Fruit fly (Drosophila melanogaster) whole organism, wandering third instar larva: ENCODE results near the gene Hmr.

Experiments
- CG9705 ChIP-seq: fragments of 200-800 bp; sonication (Bioruptor generic); optimal IDR thresholded peaks from 2 replicates; lab custom pipeline; 2018; ENCODE audit warnings: missing biosample characterization, mild to moderate bottlenecking, missing genetic modification characterization
- Hr78 ChIP-seq: fragments of >200 bp; optimal IDR thresholded peaks from 2 replicates; lab custom pipeline; 2017; ENCODE audit warnings: missing biosample characterization, missing genetic modification characterization
- Myc ChIP-seq: fragments of >200 bp; optimal IDR thresholded peaks from 2 replicates; lab custom pipeline; 2017
- OdsH ChIP-seq: fragments of 200-800 bp; sonication (Bioruptor generic); optimal IDR thresholded peaks from 2 replicates; lab custom pipeline; 2016; ENCODE audit warnings: missing biosample characterization, mild to moderate bottlenecking, missing genetic modification characterization
- Vsx2 ChIP-seq: fragments of 200-300, 225-300 bp; sonication (Bioruptor generic); optimal IDR thresholded peaks from 2 replicates; lab custom pipeline; 2018; ENCODE audit warnings: missing biosample characterization, missing genetic modification characterization; ENCODE audit not compliant: partially characterized antibody
- fru ChIP-seq: fragments of 200-800 bp; sonication (Bioruptor generic); optimal IDR thresholded peaks from 3 replicates; lab custom pipeline; 2016; ENCODE audit warnings: missing biosample characterization, mild to moderate bottlenecking, missing genetic modification characterization
- pan ChIP-seq: fragments of >200 bp; optimal IDR thresholded peaks from 2 replicates; lab custom pipeline; 2017
- woc ChIP-seq: sonication (Bioruptor generic); optimal IDR thresholded peaks from 2 replicates; lab custom pipeline; 2016; ENCODE audit warnings: missing biosample characterization, mild to moderate bottlenecking, missing genetic modification characterization

dm6 chrX:10602057-10602764, 6.6 kb upstream of the Hmr start, which contains the start of gene CG1628:
- TF ChIP-seq fru (no peak), OdsH (no peak), Hr78 (GFP tag; lab: Kevin White, UChicago) (no peak), pan (no peak), woc (GFP tag; lab: Kevin White, UChicago) (no peak), Myc (lab: Kevin White, UChicago) (no peak), CG9705 (no peak), Vsx2 (GFP tag; lab: Kevin White, UChicago) (no peak)
